Fruit fly (Drosophila melanogaster) whole organism: ENCODE measurements around the gene Apc2.

ENCODE experiments used
- CG8478 ChIP-seq: fragments of >200 bp; optimal IDR thresholded peaks from 2 replicates; lab custom pipeline; 2018; ENCODE audit warnings: inconsistent platforms
- Dll ChIP-seq: fragments of >200 bp; optimal IDR thresholded peaks from 2 replicates; lab custom pipeline; 2017
- EcR ChIP-seq, 2 experiments: fragments of >200 bp; optimal IDR thresholded peaks; 2 replicates each; lab custom pipeline; 2017; ENCODE audit warnings: missing biosample characterization in 2 of 2, missing genetic modification characterization in 2 of 2, missing genetic modification reagents in 2 of 2
- pan ChIP-seq: fragments of >200 bp; optimal IDR thresholded peaks from 2 replicates; lab custom pipeline; 2017
- psq ChIP-seq: fragments of >200 bp; optimal IDR thresholded peaks from 2 replicates; lab custom pipeline; 2017
- usp ChIP-seq: fragments of >200 bp; optimal IDR thresholded peaks from 2 replicates; lab custom pipeline; 2017; ENCODE audit warnings: missing biosample characterization, missing genetic modification characterization, mixed read lengths

DNA sequence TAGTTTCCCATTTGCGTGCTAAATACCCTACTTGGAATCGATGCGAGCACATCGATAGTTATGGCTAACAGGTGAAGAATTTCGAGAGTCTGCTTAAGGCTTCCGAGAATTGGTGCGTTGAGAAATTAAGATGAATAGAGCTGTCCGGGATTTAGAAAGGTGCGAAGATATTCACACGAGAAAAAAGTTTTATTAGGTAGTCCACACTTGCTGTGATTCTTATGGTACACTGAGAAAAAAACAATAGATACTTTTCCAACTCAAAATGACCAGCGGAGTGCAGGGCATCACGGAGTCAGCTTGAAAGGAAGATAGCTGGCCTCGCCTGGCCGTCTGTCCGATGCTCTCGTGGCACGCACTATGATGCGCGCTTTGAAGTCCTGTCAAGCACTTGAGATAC, 19.2 kb upstream of the Apc2 start:
- no peak for TF ChIP-seq psq (lab: Kevin White, UChicago)
- no peak for TF ChIP-seq CG8478 (lab: Kevin White, UChicago)
- TF ChIP-seq usp (GFP tag; lab: Kevin White, UChicago), result no peak
- no peak for TF ChIP-seq Dll
- TF ChIP-seq EcR (GFP tag; optimal IDR thresholded peaks at IDR 0.05; lab: Kevin White, UChicago), result no peak
- no peak for TF ChIP-seq pan
